Fruit fly (Drosophila melanogaster) Kc167 (cell line): ENCODE measurements around the gene Nepl17.

ENCODE experiments used
- Myc ChIP-seq: fragments of >200 bp; optimal IDR thresholded peaks from 2 replicates; lab custom pipeline; 2017; ENCODE audit warnings: missing external identifiers
- Sin3A ChIP-seq: fragments of >200 bp; optimal IDR thresholded peaks from 2 replicates; lab custom pipeline; 2018; ENCODE audit warnings: missing external identifiers
- h ChIP-seq: fragments of >200 bp; optimal IDR thresholded peaks from 3 replicates; lab custom pipeline; 2018; ENCODE audit warnings: missing external identifiers
- insv ChIP-seq: fragments of >200 bp; optimal IDR thresholded peaks from 3 replicates; lab custom pipeline; 2018; ENCODE audit warnings: missing external identifiers
- psq ChIP-seq: fragments of >200 bp; optimal IDR thresholded peaks from 2 replicates; lab custom pipeline; 2017; ENCODE audit warnings: missing external identifiers
- ttk ChIP-seq: sonication (Bioruptor generic); optimal IDR thresholded peaks from 2 replicates; lab custom pipeline; 2017; ENCODE audit warnings: missing external identifiers

DNA sequence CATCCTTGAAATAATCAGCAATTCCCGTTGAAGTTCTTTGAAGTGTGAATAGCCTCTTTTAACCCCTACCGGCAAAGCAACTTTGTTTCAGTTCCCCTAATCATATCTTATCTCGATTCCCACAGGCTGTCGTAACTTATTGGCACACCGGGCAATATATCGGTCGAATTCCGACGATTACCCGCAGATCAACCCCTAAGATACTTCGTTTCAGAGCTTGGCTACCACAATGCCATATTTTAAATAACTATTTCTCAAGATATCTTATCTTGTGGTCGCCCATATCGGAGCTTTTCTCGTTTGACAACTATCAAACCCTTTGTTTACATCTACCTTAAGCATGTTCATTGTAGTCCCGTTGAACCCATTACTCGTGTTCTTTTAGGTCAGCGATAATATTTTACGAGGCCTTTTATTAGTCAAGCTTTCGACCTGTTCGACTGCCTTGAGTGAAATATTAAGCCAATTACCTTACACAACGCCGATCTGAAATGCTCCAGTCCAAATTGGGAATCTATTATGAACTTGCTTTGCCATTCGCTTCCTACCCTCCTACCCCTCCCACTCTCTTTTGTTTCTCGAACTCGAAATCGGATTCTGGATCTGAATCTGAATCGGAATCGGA, 26.3 kb downstream of the Nepl17 start:
- TF ChIP-seq insv (lab: Kevin White, UChicago), result no peak
- no peak for TF ChIP-seq Myc (lab: Kevin White, UChicago)
- no peak for TF ChIP-seq h (lab: Kevin White, UChicago)
- TF ChIP-seq Sin3A (lab: Kevin White, UChicago), result no peak
- no peak for TF ChIP-seq ttk (lab: Kevin White, UChicago)
- TF ChIP-seq psq, result no peak
